Fruit fly (Drosophila melanogaster) whole organism, embryonic: ENCODE results near the gene CG10211.
A peak's percentile ranks its signal among the peaks of the same experiment; 100 is the strongest.

ENCODE experiments used
- Asciz ChIP-seq: fragments of 200-800 bp; sonication (Bioruptor generic); optimal IDR thresholded peaks from 2 replicates; lab custom pipeline; 2017; ENCODE audit warnings: missing biosample characterization, mild to moderate bottlenecking, missing genetic modification characterization, missing genetic modification reagents
- Atf3 ChIP-seq: fragments of 200-800 bp; sonication (Bioruptor generic); optimal IDR thresholded peaks from 3 replicates; lab custom pipeline; 2016; ENCODE audit warnings: missing biosample characterization, missing genetic modification characterization
- Bdp1 ChIP-seq: fragments of 200-800 bp; sonication (Bioruptor generic); optimal IDR thresholded peaks from 3 replicates; lab custom pipeline; 2016; ENCODE audit warnings: missing biosample characterization, missing genetic modification characterization
- CG10267 ChIP-seq: fragments of 200-800 bp; sonication (Bioruptor generic); optimal IDR thresholded peaks from 2 replicates; lab custom pipeline; 2018; ENCODE audit warnings: missing biosample characterization, mild to moderate bottlenecking, missing genetic modification characterization, moderate library complexity
- CG10274 ChIP-seq: fragments of 200-800 bp; sonication (Bioruptor generic); optimal IDR thresholded peaks from 3 replicates; lab custom pipeline; 2017; ENCODE audit warnings: missing biosample characterization, mild to moderate bottlenecking, missing genetic modification characterization
- CG10565 ChIP-seq: fragments of 200-800 bp; sonication (Bioruptor generic); optimal IDR thresholded peaks from 3 replicates; lab custom pipeline; 2016; ENCODE audit warnings: missing biosample characterization, mild to moderate bottlenecking, missing genetic modification characterization
- CG11695 ChIP-seq: fragments of 200-800 bp; sonication (Bioruptor generic); IDR thresholded peaks from 3 replicates; pipeline ENCODE4 v1.3.6; 2022; ENCODE audit warnings: missing biosample characterization, missing genetic modification characterization
- CG13123 ChIP-seq: fragments of 200-800 bp; sonication (Bioruptor generic); optimal IDR thresholded peaks from 2 replicates; lab custom pipeline; 2016; ENCODE audit warnings: missing biosample characterization, missing genetic modification characterization
- CG14667 ChIP-seq: fragments of 200-800 bp; sonication (Bioruptor generic); IDR thresholded peaks from 2 replicates; pipeline ENCODE4 v1.3.6; 2022; ENCODE audit warnings: missing biosample characterization, missing genetic modification characterization
- CG15073 ChIP-seq: fragments of 200-800 bp; sonication (Bioruptor generic); optimal IDR thresholded peaks from 2 replicates; lab custom pipeline; 2016; ENCODE audit warnings: missing biosample characterization, missing genetic modification characterization
- CG17359 ChIP-seq: fragments of 200-800 bp; sonication (Bioruptor generic); optimal IDR thresholded peaks from 3 replicates; lab custom pipeline; 2018; ENCODE audit warnings: missing biosample characterization, mild to moderate bottlenecking, missing genetic modification characterization, moderate library complexity
- CG17361 ChIP-seq: fragments of 200-800 bp; sonication (Bioruptor generic); IDR thresholded peaks from 3 replicates; pipeline ENCODE4 v1.3.6; 2022; ENCODE audit warnings: missing biosample characterization, missing genetic modification characterization
- CG17612 ChIP-seq: fragments of 200-800 bp; sonication (Bioruptor generic); IDR thresholded peaks from 2 replicates; pipeline ENCODE4 v1.3.6; 2022; ENCODE audit warnings: missing biosample characterization, missing genetic modification characterization
- CG3281 ChIP-seq: fragments of 200-800 bp; sonication (Bioruptor generic); optimal IDR thresholded peaks from 3 replicates; lab custom pipeline; 2017; ENCODE audit warnings: missing biosample characterization, mild to moderate bottlenecking, missing genetic modification characterization
- CG42726 ChIP-seq: fragments of 200-800 bp; sonication (Bioruptor generic); IDR thresholded peaks from 2 replicates; pipeline ENCODE4 v1.3.6; 2022; ENCODE audit warnings: missing biosample characterization, missing genetic modification characterization; ENCODE audit not compliant: partially characterized antibody
- CG5953 ChIP-seq: fragments of 200-800 bp; sonication (Bioruptor generic); IDR thresholded peaks from 2 replicates; pipeline ENCODE4 v1.3.6; 2022; ENCODE audit warnings: missing biosample characterization, missing genetic modification characterization
- CG9932 ChIP-seq: fragments of 200-800 bp; sonication (Bioruptor generic); IDR thresholded peaks from 2 replicates; pipeline ENCODE4 v1.3.6; 2022; ENCODE audit warnings: missing biosample characterization, missing genetic modification characterization
- CTCF ChIP-seq: fragments of 200-800 bp; sonication (Bioruptor generic); optimal IDR thresholded peaks from 2 replicates; lab custom pipeline; 2017; ENCODE audit warnings: missing biosample characterization, mild to moderate bottlenecking, missing genetic modification characterization, moderate library complexity
- Deaf1 ChIP-seq: fragments of 200-800 bp; optimal IDR thresholded peaks from 3 replicates; lab custom pipeline; 2019; ENCODE audit warnings: missing biosample characterization, mild to moderate bottlenecking, missing genetic modification characterization, moderate library complexity
- Doc3 ChIP-seq: fragments of 200-800 bp; sonication (Bioruptor generic); IDR thresholded peaks from 3 replicates; pipeline ENCODE4 v1.3.6; 2022; ENCODE audit warnings: missing biosample characterization, missing genetic modification characterization; ENCODE audit not compliant: partially characterized antibody
- Dp ChIP-seq: fragments of 200-800 bp; sonication (Bioruptor generic); optimal IDR thresholded peaks from 2 replicates; lab custom pipeline; 2018; ENCODE audit warnings: missing biosample characterization, mild to moderate bottlenecking, missing genetic modification characterization, moderate library complexity
- Dref ChIP-seq: fragments of 200-800 bp; sonication (Bioruptor generic); IDR thresholded peaks from 2 replicates; pipeline ENCODE4 v1.3.6; 2022; ENCODE audit warnings: missing biosample characterization, missing genetic modification characterization
- Fer1 ChIP-seq: fragments of 200-800 bp; sonication (Bioruptor generic); optimal IDR thresholded peaks from 2 replicates; lab custom pipeline; 2017; ENCODE audit warnings: missing biosample characterization, mild to moderate bottlenecking, missing genetic modification characterization
- HmgZ ChIP-seq: fragments of 200-800 bp; sonication (Bioruptor generic); optimal IDR thresholded peaks from 2 replicates; lab custom pipeline; 2018; ENCODE audit warnings: missing biosample characterization, mild to moderate bottlenecking, missing genetic modification characterization
- Hsf ChIP-seq: fragments of 200-800 bp; sonication (Bioruptor generic); optimal IDR thresholded peaks from 3 replicates; lab custom pipeline; 2016; ENCODE audit warnings: missing biosample characterization, missing genetic modification characterization
- Myb ChIP-seq: fragments of 200-800 bp; sonication (Bioruptor generic); optimal IDR thresholded peaks from 2 replicates; lab custom pipeline; 2016; ENCODE audit warnings: missing biosample characterization, missing genetic modification characterization
- NFAT ChIP-seq: fragments of 200-800 bp; sonication (Bioruptor generic); IDR thresholded peaks from 2 replicates; pipeline ENCODE4 v1.3.6; 2022; ENCODE audit warnings: missing biosample characterization, missing genetic modification characterization
- NfI ChIP-seq: fragments of 200-800 bp; sonication (Bioruptor generic); optimal IDR thresholded peaks from 3 replicates; lab custom pipeline; 2018; ENCODE audit warnings: missing biosample characterization, mild to moderate bottlenecking, missing genetic modification characterization, moderate library complexity
- Scr ChIP-seq: fragments of 200-800 bp; sonication (Bioruptor generic); IDR thresholded peaks from 2 replicates; pipeline ENCODE4 v1.3.6; 2022; ENCODE audit warnings: missing biosample characterization, missing genetic modification characterization; ENCODE audit not compliant: partially characterized antibody
- Sry-β ChIP-seq: fragments of 200-800 bp; sonication (Bioruptor generic); optimal IDR thresholded peaks from 2 replicates; lab custom pipeline; 2018; ENCODE audit warnings: missing biosample characterization, mild to moderate bottlenecking, missing genetic modification characterization, moderate library complexity
- YL-1 ChIP-seq: fragments of 200-800 bp; sonication (Bioruptor generic); optimal IDR thresholded peaks from 3 replicates; lab custom pipeline; 2017; ENCODE audit warnings: missing biosample characterization, mild to moderate bottlenecking, missing genetic modification characterization
- al ChIP-seq: fragments of 200-800 bp; sonication (Bioruptor generic); IDR thresholded peaks from 2 replicates; pipeline ENCODE4 v1.3.6; 2022; ENCODE audit warnings: missing biosample characterization, missing genetic modification characterization
- da ChIP-seq: fragments of 200-800 bp; sonication (Bioruptor generic); optimal IDR thresholded peaks from 2 replicates; lab custom pipeline; 2016; ENCODE audit warnings: missing biosample characterization, missing genetic modification characterization
- dati ChIP-seq: fragments of 200-800 bp; sonication (Bioruptor generic); IDR thresholded peaks from 2 replicates; pipeline ENCODE4 v1.3.6; 2022; ENCODE audit warnings: missing biosample characterization, missing genetic modification characterization
- exex ChIP-seq: fragments of 200-800 bp; sonication (Bioruptor generic); optimal IDR thresholded peaks from 4 replicates; lab custom pipeline; 2018; ENCODE audit warnings: missing biosample characterization, mild to moderate bottlenecking, missing genetic modification characterization, moderate library complexity
- eyg ChIP-seq: fragments of 200-800 bp; sonication (Bioruptor generic); optimal IDR thresholded peaks from 3 replicates; lab custom pipeline; 2016; ENCODE audit warnings: missing biosample characterization, missing genetic modification characterization
- fd64A ChIP-seq: fragments of 200-800 bp; sonication (Bioruptor generic); optimal IDR thresholded peaks from 3 replicates; lab custom pipeline; 2018; ENCODE audit warnings: missing biosample characterization, mild to moderate bottlenecking, missing genetic modification characterization
- hkb ChIP-seq, 2 experiments: fragments of 200-800 bp in 1 of 2; fragments of >200 bp in 1 of 2; sonication (Bioruptor generic) in 1 of 2; IDR thresholded peaks in 1 of 2; optimal IDR thresholded peaks in 1 of 2; 2 replicates each; pipeline versions ENCODE4 v1.3.6 to Lab custom; 2017 to 2022; ENCODE audit warnings: missing biosample characterization in 1 of 2, missing genetic modification characterization in 1 of 2
- kah ChIP-seq: fragments of 200-800 bp; sonication (Bioruptor generic); optimal IDR thresholded peaks from 2 replicates; lab custom pipeline; 2018; ENCODE audit warnings: missing biosample characterization, mild to moderate bottlenecking, missing genetic modification characterization
- kni ChIP-seq: fragments of 200-800 bp; sonication (Bioruptor generic); optimal IDR thresholded peaks from 3 replicates; lab custom pipeline; 2017; ENCODE audit warnings: mild to moderate bottlenecking, missing biosample characterization, missing genetic modification reagents, missing genetic modification characterization
- knrl ChIP-seq: fragments of 200-800 bp; sonication (Bioruptor generic); IDR thresholded peaks from 3 replicates; pipeline ENCODE4 v1.3.6; 2022; ENCODE audit warnings: missing biosample characterization, missing genetic modification characterization; ENCODE audit not compliant: partially characterized antibody
- lilli ChIP-seq: fragments of 200-800 bp; sonication (Bioruptor generic); optimal IDR thresholded peaks from 3 replicates; lab custom pipeline; 2016; ENCODE audit warnings: missing biosample characterization, missing genetic modification characterization
- mirr ChIP-seq: fragments of 200-800 bp; sonication (Bioruptor generic); optimal IDR thresholded peaks from 3 replicates; lab custom pipeline; 2018; ENCODE audit warnings: missing biosample characterization, mild to moderate bottlenecking, missing genetic modification characterization
- pzg ChIP-seq: fragments of 200-800 bp; sonication (Bioruptor generic); optimal IDR thresholded peaks from 3 replicates; lab custom pipeline; 2018; ENCODE audit warnings: missing biosample characterization, mild to moderate bottlenecking, missing genetic modification characterization, moderate library complexity
- ro ChIP-seq: fragments of 200-800 bp; sonication (Bioruptor generic); IDR thresholded peaks from 2 replicates; pipeline ENCODE4 v1.3.6; 2022; ENCODE audit warnings: missing biosample characterization, missing genetic modification characterization
- sens ChIP-seq: fragments of 200-800 bp; sonication (Bioruptor generic); peaks from one replicate; lab custom pipeline; 2016; ENCODE audit warnings: missing biosample characterization, missing genetic modification characterization
- shn ChIP-seq: fragments of 200-800 bp; sonication (Bioruptor generic); optimal IDR thresholded peaks from 3 replicates; lab custom pipeline; 2016; ENCODE audit warnings: missing biosample characterization, missing genetic modification characterization
- wek ChIP-seq: fragments of 200-800 bp; sonication (Bioruptor generic); optimal IDR thresholded peaks from 3 replicates; lab custom pipeline; 2018; ENCODE audit warnings: missing biosample characterization, mild to moderate bottlenecking, missing genetic modification characterization, moderate library complexity
- zen2 ChIP-seq: fragments of 200-800 bp; sonication (Bioruptor generic); IDR thresholded peaks from 3 replicates; pipeline ENCODE4 v1.3.6; 2022; ENCODE audit warnings: missing biosample characterization, missing genetic modification characterization; ENCODE audit not compliant: partially characterized antibody

Gene CG10211

dm6 chr2L:18571724-18572427, 54.6 kb downstream of the CG10211 start (continued):
- TF ChIP-seq sens (GFP tag; lab: Kevin White, UChicago): peak; percentile 49
- peak; percentile 45; the same call in 2 of the 3 replicates for TF ChIP-seq knrl
- TF ChIP-seq hkb (optimal IDR thresholded peaks at IDR 0.05; lab: Kevin White, UChicago): no peak
- peak; percentile 59; the same call in 1 of the 2 replicates for TF ChIP-seq hkb (GFP tag; IDR thresholded peaks at IDR 0.05; lab: Robert Waterston, UW)
- TF ChIP-seq wek: no peak
- TF ChIP-seq dati (GFP tag; lab: Robert Waterston, UW): no peak
- TF ChIP-seq CG42726 (GFP tag; lab: Robert Waterston, UW): peak; percentile 81; the same call in 1 of the 2 replicates
- TF ChIP-seq Sry-β (GFP tag; lab: Kevin White, UChicago): peak; percentile 91
- TF ChIP-seq Dref (GFP tag; lab: Robert Waterston, UW): no peak
- TF ChIP-seq zen2 (GFP tag; lab: Robert Waterston, UW): peak; percentile 24; the same call in 2 of the 3 replicates
- peak; percentile 30; the same call in 1 of the 2 replicates for TF ChIP-seq CG9932 (GFP tag; lab: Robert Waterston, UW)
- TF ChIP-seq HmgZ (tag; lab: Kevin White, UChicago): peak; percentile 35
- no peak for TF ChIP-seq CG17612 (GFP tag; lab: Robert Waterston, UW)
- TF ChIP-seq Asciz (GFP tag; lab: Kevin White, UChicago): peak; percentile 4
- TF ChIP-seq YL-1 (GFP tag; lab: Kevin White, UChicago): no peak
- TF ChIP-seq CG10267 (tag; lab: Kevin White, UChicago): no peak
- no peak for TF ChIP-seq eyg (GFP tag; lab: Kevin White, UChicago)
- 0 out of 3 replicates have a peak, but pooled peaks have one; percentile 18 for TF ChIP-seq Doc3 (GFP tag; lab: Robert Waterston, UW)
- no peak for TF ChIP-seq CG10565
- no peak for TF ChIP-seq pzg
- peak; percentile 10 for TF ChIP-seq CG17359
- peak; percentile 22 for TF ChIP-seq Bdp1 (GFP tag; lab: Kevin White, UChicago)
- peak; percentile 44; the same call in 1 of the 3 replicates for TF ChIP-seq CG11695
- TF ChIP-seq Hsf: no peak
- no peak for TF ChIP-seq kni (GFP tag; lab: Kevin White, UChicago)
- TF ChIP-seq CG3281: peak; percentile 6
- TF ChIP-seq Myb (GFP tag; lab: Kevin White, UChicago): no peak
- no peak for TF ChIP-seq da
- TF ChIP-seq mirr (GFP tag; lab: Kevin White, UChicago): no peak
- TF ChIP-seq kah (GFP tag; lab: Kevin White, UChicago): peak; percentile 13
- no peak for TF ChIP-seq CG13123 (GFP tag; lab: Kevin White, UChicago)
- TF ChIP-seq CG14667: no peak
- peak; percentile 15 for TF ChIP-seq NfI
- no peak for TF ChIP-seq Dp (GFP tag; lab: Kevin White, UChicago)
- TF ChIP-seq CG15073 (GFP tag; lab: Kevin White, UChicago): no peak
- peak; percentile 13 for TF ChIP-seq shn (GFP tag; lab: Kevin White, UChicago)
- no peak for TF ChIP-seq exex
- TF ChIP-seq CG10274 (GFP tag; lab: Kevin White, UChicago): no peak
- TF ChIP-seq Deaf1 (tag; lab: Kevin White, UChicago): peak; percentile 83
- TF ChIP-seq CG5953 (GFP tag; lab: Robert Waterston, UW): no peak
- no peak for TF ChIP-seq lilli (GFP tag; lab: Kevin White, UChicago)
- TF ChIP-seq Fer1: peak; percentile 45
- TF ChIP-seq NFAT: peak; percentile 33; the same call in 1 of the 2 replicates
- no peak for TF ChIP-seq Atf3 (GFP tag; lab: Kevin White, UChicago)
- 0 out of 3 replicates have a peak, but pooled peaks have one; percentile 20 for TF ChIP-seq CG17361 (GFP tag; lab: Robert Waterston, UW)
- no peak for TF ChIP-seq al (GFP tag; lab: Robert Waterston, UW)
- no peak for TF ChIP-seq fd64A (GFP tag; lab: Kevin White, UChicago)
- TF ChIP-seq ro: no peak
- TF ChIP-seq CTCF: no peak
- 0 out of 2 replicates have a peak, but pooled peaks have one; percentile 28 for TF ChIP-seq Scr
